ENCODE assay signal across 2 worm cellular contexts in the genomic region with DNA sequence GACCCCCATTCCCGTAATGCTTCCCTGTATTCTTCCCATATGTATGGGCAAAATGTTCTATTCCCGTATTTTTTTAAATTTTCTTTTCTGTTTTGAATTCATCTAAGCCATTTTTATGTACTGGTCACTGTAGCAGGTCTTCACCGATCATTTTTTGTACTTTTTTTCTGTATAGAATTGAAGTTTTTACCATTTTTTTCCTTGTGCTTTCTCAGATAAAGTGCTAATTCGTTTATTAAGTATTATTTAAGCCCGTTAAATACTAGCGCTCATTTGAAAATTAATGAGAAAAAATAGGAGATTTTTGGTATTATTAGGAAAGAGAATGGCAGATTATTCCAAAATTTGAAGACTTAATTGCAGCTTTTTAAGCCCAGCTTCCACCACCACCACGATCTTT.
TF ChIP-seq lines count a peak whose summit lies in the region.

No protein-coding gene starts in this region.

TF ChIP-seq in whole organism, L4 larva, 104 proteins besides CTCF, POLR2A, EP300 and RAD21:
- TF ChIP-seq lin-38 (GFP tag; IDR thresholded peaks at IDR 0.05; lab: Robert Waterston, UW) (peak; percentile 40), arid-1 (GFP tag; conservative IDR thresholded peaks at IDR 0.05; lab: Robert Waterston, UW) (0 out of 2 replicates have a peak, but pooled peaks have one; percentile 28), nhr-237 (tag; optimal IDR thresholded peaks at IDR 0.05; lab: Kevin White, UChicago) (no peak)

TF ChIP-seq in whole organism, young adult, 124 proteins besides CTCF, POLR2A, EP300 and RAD21:
- TF ChIP-seq snpc-4 (GFP tag; optimal IDR thresholded peaks at IDR 0.05; lab: Kevin White, UChicago): no peak
- TF ChIP-seq snpc-4 (tag; optimal IDR thresholded peaks at IDR 0.05; lab: Kevin White, UChicago): peak in 2 of 4 experiments; percentile 2 to 24
- TF ChIP-seq mcd-1 (GFP tag; IDR thresholded peaks at IDR 0.05; lab: Robert Waterston, UW): no peak
- peak; percentile 25; the same call in 1 of the 2 replicates for TF ChIP-seq Y53G8AR.9 (GFP tag; conservative IDR thresholded peaks at IDR 0.05; lab: Robert Waterston, UW)
- TF ChIP-seq aptf-2 (GFP tag; conservative IDR thresholded peaks at IDR 0.05; lab: Robert Waterston, UW): no peak
- peak; percentile 20 for TF ChIP-seq mxl-1 (tag; optimal IDR thresholded peaks at IDR 0.05; lab: Kevin White, UChicago)
- peak; percentile 16 for TF ChIP-seq snpc-3.4 (tag; optimal IDR thresholded peaks at IDR 0.05; lab: Kevin White, UChicago)
- no peak for TF ChIP-seq B0261.1 (tag; optimal IDR thresholded peaks at IDR 0.05; lab: Kevin White, UChicago)
- TF ChIP-seq lin-54 (GFP tag; optimal IDR thresholded peaks at IDR 0.05; lab: Kevin White, UChicago): peak; percentile 30
- TF ChIP-seq T07F8.4 (tag; optimal IDR thresholded peaks at IDR 0.05; lab: Kevin White, UChicago): no peak
- TF ChIP-seq efl-1 (GFP tag; optimal IDR thresholded peaks at IDR 0.05; lab: Kevin White, UChicago): no peak
- TF ChIP-seq athp-1 (tag; optimal IDR thresholded peaks at IDR 0.05; lab: Kevin White, UChicago): peak; percentile 51
- TF ChIP-seq akir-1 (GFP tag; optimal IDR thresholded peaks at IDR 0.05; lab: Kevin White, UChicago): no peak
- no peak for TF ChIP-seq ceh-27 (GFP tag; optimal IDR thresholded peaks at IDR 0.05; lab: Kevin White, UChicago)
- peak; percentile 1 for TF ChIP-seq lsl-1 (GFP tag; optimal IDR thresholded peaks at IDR 0.05; lab: Kevin White, UChicago)
- no peak for TF ChIP-seq nfya-2 (GFP tag; IDR thresholded peaks at IDR 0.05; lab: Robert Waterston, UW)
- TF ChIP-seq hmg-1.2 (GFP tag; IDR thresholded peaks at IDR 0.05; lab: Robert Waterston, UW): 0 out of 2 replicates have a peak, but pooled peaks have one; percentile 14
- no peak for TF ChIP-seq B0336.3 (GFP tag; IDR thresholded peaks at IDR 0.05; lab: Robert Waterston, UW)
- peak; percentile 47; the same call in 1 of the 2 replicates for TF ChIP-seq hsf-1 (GFP tag; IDR thresholded peaks at IDR 0.05; lab: Robert Waterston, UW)
- TF ChIP-seq ama-1 (optimal IDR thresholded peaks at IDR 0.05; lab: Kevin White, UChicago): no peak
- TF ChIP-seq ama-1 (GFP tag; optimal IDR thresholded peaks at IDR 0.05; lab: Kevin White, UChicago): peak in 1 of 2 experiments; percentile 61
- peak; percentile 49; the same call in 1 of the 2 replicates for TF ChIP-seq madf-6 (GFP tag; IDR thresholded peaks at IDR 0.05; lab: Robert Waterston, UW)
- no peak for TF ChIP-seq unc-130 (GFP tag; optimal IDR thresholded peaks at IDR 0.05; lab: Kevin White, UChicago)
- TF ChIP-seq chd-7 (tag; optimal IDR thresholded peaks at IDR 0.05; lab: Kevin White, UChicago): no peak
- peak; percentile 39 for TF ChIP-seq tlf-1 (GFP tag; optimal IDR thresholded peaks at IDR 0.05; lab: Kevin White, UChicago)
- peak; percentile 72 for TF ChIP-seq F49E8.2 (tag; optimal IDR thresholded peaks at IDR 0.05; lab: Kevin White, UChicago; ENCODE audit: insufficient read depth)
- 0 out of 2 replicates have a peak, but pooled peaks have one; percentile 2 for TF ChIP-seq madf-3 (GFP tag; IDR thresholded peaks at IDR 0.05; lab: Robert Waterston, UW)
- no peak for TF ChIP-seq F55B11.4 (tag; optimal IDR thresholded peaks at IDR 0.05; lab: Kevin White, UChicago; ENCODE audit: borderline replicate concordance, insufficient read depth)
- no peak for TF ChIP-seq cebp-1 (GFP tag; IDR thresholded peaks at IDR 0.05; lab: Robert Waterston, UW)
- peak; percentile 19 for TF ChIP-seq cebp-1 (tag; optimal IDR thresholded peaks at IDR 0.05; lab: Kevin White, UChicago)
- no peak for TF ChIP-seq nfya-1 (tag; optimal IDR thresholded peaks at IDR 0.05; lab: Kevin White, UChicago; ENCODE audit: borderline replicate concordance, insufficient read depth)
- no peak for TF ChIP-seq mes-4 (tag; optimal IDR thresholded peaks at IDR 0.05; lab: Kevin White, UChicago)
- TF ChIP-seq hrde-1 (tag; optimal IDR thresholded peaks at IDR 0.05; lab: Kevin White, UChicago; ENCODE audit: borderline replicate concordance): peak; percentile 88
- peak; percentile 43 for TF ChIP-seq snpc-1.3 (tag; optimal IDR thresholded peaks at IDR 0.05; lab: Kevin White, UChicago; ENCODE audit: insufficient read depth)
- TF ChIP-seq F33H1.4 (GFP tag; IDR thresholded peaks at IDR 0.05; lab: Robert Waterston, UW): 0 out of 2 replicates have a peak, but pooled peaks have one; percentile 7
- no peak for TF ChIP-seq fkh-3 (tag; optimal IDR thresholded peaks at IDR 0.05; lab: Kevin White, UChicago)
- TF ChIP-seq K11D2.4 (GFP tag; IDR thresholded peaks at IDR 0.05; lab: Robert Waterston, UW): no peak
- no peak for TF ChIP-seq B0035.1 (tag; optimal IDR thresholded peaks at IDR 0.05; lab: Kevin White, UChicago)

Comparison
In these comparisons a context has a peak if more than half of its experiments do, and no peak if none do; other contexts are left out.
1. Of the 7 proteins assayed by ChIP-seq in both whole organism, young adult and whole organism, L4 larva: peak only in whole organism, young adult: F49E8.2; only in whole organism, L4 larva: none; in both: none; in neither: 4; mixed calls (peak in some experiments, not most) for 2.